Worm (Caenorhabditis elegans): ENCODE measurements around the gene H39E23.2.

- TF ChIP-seq him-1 (tag; optimal IDR thresholded peaks at IDR 0.05) (no peak), dao-5 (tag; optimal IDR thresholded peaks at IDR 0.05) (no peak)
Observed at ce11 chrV:14085589-14085988, 24.6 kb upstream of the H39E23.2 start, which contains the start of gene D1086.18.
